Worm (Caenorhabditis elegans): ENCODE measurements around the gene klp-6.

ce11 chrIII:5077150-5077814, 46.6 kb downstream of the klp-6 start, which contains the start of gene alh-1:
- no peak for TF ChIP-seq nhr-77 (tag; optimal IDR thresholded peaks at IDR 0.05)
- TF ChIP-seq skn-1 (tag; optimal IDR thresholded peaks at IDR 0.05): no peak
- TF ChIP-seq tbx-2 (tag; optimal IDR thresholded peaks at IDR 0.05): no peak
- TF ChIP-seq unc-62 (GFP tag; optimal IDR thresholded peaks at IDR 0.05): no peak
- TF ChIP-seq nhr-12 (tag; optimal IDR thresholded peaks at IDR 0.05): no peak
- TF ChIP-seq ZK546.5 (tag; optimal IDR thresholded peaks at IDR 0.05): no peak
- no peak for TF ChIP-seq mdl-1 (tag; optimal IDR thresholded peaks at IDR 0.05)
- no peak for TF ChIP-seq elt-3 (tag; optimal IDR thresholded peaks at IDR 0.05)
- TF ChIP-seq zag-1 (tag; optimal IDR thresholded peaks at IDR 0.05): no peak
- no peak for TF ChIP-seq ceh-9 (tag; optimal IDR thresholded peaks at IDR 0.05)

Data from whole organism, L3 larva.